Worm (Caenorhabditis elegans): Measurements from ENCODE around the gene copg-1.
A peak's percentile ranks its signal among the peaks of the same experiment; 100 is the strongest.

The copg-1 gene

DNA sequence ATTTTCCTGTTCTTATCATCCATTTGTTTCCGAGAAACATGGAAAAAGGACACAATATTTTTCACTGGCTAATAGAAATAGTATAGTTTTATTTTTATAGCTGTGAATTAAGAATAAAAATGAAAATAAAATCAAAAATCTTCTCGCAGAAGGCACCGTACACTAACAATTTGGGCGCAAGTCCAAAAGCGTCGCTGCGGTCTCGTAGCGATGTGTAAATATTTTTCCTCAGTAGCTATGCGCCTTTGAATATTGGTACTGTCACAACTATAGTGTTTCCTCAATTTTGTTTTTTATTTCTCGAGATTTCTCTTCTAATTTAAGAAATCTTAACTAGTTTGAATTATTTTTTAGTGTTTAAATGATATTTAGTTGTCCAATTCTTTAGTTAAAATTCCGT, 5.3 kb downstream of the copg-1 start (continued):
- TF ChIP-seq ets-4 (GFP tag; optimal IDR thresholded peaks at IDR 0.05) (no peak), dpl-1 (GFP tag; optimal IDR thresholded peaks at IDR 0.05) (no peak), F57A8.1 (GFP tag; optimal IDR thresholded peaks at IDR 0.05) (no peak), bed-2 (GFP tag; IDR thresholded peaks at IDR 0.05) (no peak), bed-1 (GFP tag; IDR thresholded peaks at IDR 0.05) (no peak), rcor-1 (GFP tag; IDR thresholded peaks at IDR 0.05) (no peak), hsf-1 (GFP tag; IDR thresholded peaks at IDR 0.05) (no peak), lsy-27 (tag; optimal IDR thresholded peaks at IDR 0.05; ENCODE audit: borderline replicate concordance, insufficient read depth) (no peak), sdz-38 (tag; optimal IDR thresholded peaks at IDR 0.05) (no peak), madf-10 (tag; optimal IDR thresholded peaks at IDR 0.05) (no peak), gei-17 (GFP tag; optimal IDR thresholded peaks at IDR 0.05) (no peak), sptf-2 (GFP tag; optimal IDR thresholded peaks at IDR 0.05) (no peak), ztf-25 (GFP tag; IDR thresholded peaks at IDR 0.05) (no peak), F49E8.2 (tag; optimal IDR thresholded peaks at IDR 0.05; ENCODE audit: insufficient read depth) (peak; percentile 31), ceh-27 (GFP tag; optimal IDR thresholded peaks at IDR 0.05) (no peak)

DNA sequence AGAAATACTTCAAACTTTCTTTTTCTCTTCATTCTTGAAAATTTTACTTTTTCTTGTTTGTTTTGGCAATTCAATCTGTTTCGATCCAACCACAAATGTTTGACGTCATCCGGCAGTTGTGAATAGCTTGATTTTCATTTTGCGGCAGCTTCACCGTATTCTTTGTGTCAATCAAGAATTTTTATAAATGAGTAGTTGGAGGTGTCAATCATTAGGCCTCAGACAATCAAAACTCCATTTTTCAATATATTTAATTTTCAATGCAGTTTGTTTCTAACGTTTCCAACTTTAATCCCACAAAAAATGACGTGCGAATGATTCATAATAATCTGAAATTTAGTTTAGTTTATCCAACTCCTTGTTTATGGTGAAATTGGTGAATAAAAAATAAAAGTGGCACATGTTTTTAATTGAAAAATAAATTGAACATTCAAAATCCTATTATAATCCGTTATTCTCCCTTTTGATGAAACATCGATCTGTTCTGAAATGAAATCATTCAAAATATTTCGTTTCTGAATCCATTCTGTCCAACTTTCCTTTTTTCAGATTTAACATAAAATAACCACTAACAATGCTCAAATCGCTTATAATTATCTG, 5.8 kb downstream of the copg-1 start, which contains the start of gene ttr-53:
Gene ttr-53, plus strand, starts transcription at position 550 of the 600 bp plus-strand sequence.
- TF ChIP-seq ztf-6 (GFP tag; IDR thresholded peaks at IDR 0.05) (no peak), nhr-80 (tag; optimal IDR thresholded peaks at IDR 0.05) (peak; percentile 6), Y67H2A.10 (GFP tag; conservative IDR thresholded peaks at IDR 0.05) (no peak), attf-5 (GFP tag; optimal IDR thresholded peaks at IDR 0.05) (no peak), hlh-26 (GFP tag; conservative IDR thresholded peaks at IDR 0.05) (no peak), snpc-3.4 (tag; optimal IDR thresholded peaks at IDR 0.05) (no peak), F22D6.2 (tag; optimal IDR thresholded peaks at IDR 0.05) (no peak), let-607 (tag; optimal IDR thresholded peaks at IDR 0.05) (peak; percentile 87 to 90), ceh-79 (tag; optimal IDR thresholded peaks at IDR 0.05) (no peak), ZK185.1 (tag; optimal IDR thresholded peaks at IDR 0.05; ENCODE audit: poor library complexity, severe bottlenecking) (no peak), ztf-25 (GFP tag; IDR thresholded peaks at IDR 0.05) (no peak), efl-1 (GFP tag; optimal IDR thresholded peaks at IDR 0.05) (no peak)

DNA sequence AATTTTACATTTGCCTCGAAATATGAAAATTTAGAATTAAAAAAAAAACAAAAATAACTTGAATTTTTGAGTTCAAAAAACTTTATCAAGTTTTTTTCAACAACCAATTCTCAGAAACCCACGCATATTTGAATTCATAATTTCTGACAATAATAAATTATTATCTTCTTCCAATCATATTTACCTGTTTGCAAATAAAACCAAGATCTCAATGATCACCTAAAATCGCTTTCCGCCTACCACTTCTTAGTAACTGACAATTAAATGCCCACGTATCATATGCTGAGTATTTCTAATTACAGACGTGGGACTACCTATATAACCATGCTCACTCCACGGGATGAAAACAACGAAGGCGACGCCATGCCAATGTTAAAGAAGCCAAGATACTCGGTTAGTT, 10.0 kb downstream of the copg-1 start, which contains the start of gene pps-1:
Gene pps-1, plus strand, starts transcription at position 301 of the 400 bp plus-strand sequence.
- no peak for TF ChIP-seq ztf-25 (GFP tag; IDR thresholded peaks at IDR 0.05)
- no peak for TF ChIP-seq F10E7.11 (tag; optimal IDR thresholded peaks at IDR 0.05)
- no peak for TF ChIP-seq lsy-27 (tag; optimal IDR thresholded peaks at IDR 0.05; ENCODE audit: borderline replicate concordance, insufficient read depth)
- no peak for TF ChIP-seq ceh-27 (GFP tag; optimal IDR thresholded peaks at IDR 0.05)
- TF ChIP-seq pbrm-1 (GFP tag; IDR thresholded peaks at IDR 0.05): no peak
- no peak for TF ChIP-seq snpc-1.1 (tag; optimal IDR thresholded peaks at IDR 0.05; ENCODE audit: insufficient read depth)
- TF ChIP-seq F55B11.4 (tag; optimal IDR thresholded peaks at IDR 0.05; ENCODE audit: borderline replicate concordance, insufficient read depth): no peak
- no peak for TF ChIP-seq madf-8 (GFP tag; conservative IDR thresholded peaks at IDR 0.05)
- no peak for TF ChIP-seq egl-44 (GFP tag; IDR thresholded peaks at IDR 0.05)
- TF ChIP-seq mcd-1 (GFP tag; IDR thresholded peaks at IDR 0.05): no peak

DNA sequence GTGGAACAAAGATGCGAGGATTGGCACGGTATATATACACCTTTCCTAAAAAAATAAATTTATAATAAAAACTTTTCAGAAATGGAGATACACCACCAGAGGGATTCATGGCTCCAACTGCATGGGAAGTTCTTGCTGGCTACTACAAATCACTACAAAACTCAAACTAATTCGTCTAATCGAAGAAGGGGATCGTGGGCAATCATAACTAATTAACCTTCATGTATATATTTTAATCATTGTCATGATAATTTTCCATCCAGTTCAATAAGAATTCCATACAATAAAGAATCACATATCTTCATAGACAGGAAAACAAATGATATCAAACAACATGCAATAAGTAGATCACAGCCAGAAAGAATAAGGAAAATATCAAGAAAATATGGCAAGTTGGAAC, 12.3 kb downstream of the copg-1 start:
- TF ChIP-seq let-526 (GFP tag; IDR thresholded peaks at IDR 0.05) (no peak), him-1 (tag; optimal IDR thresholded peaks at IDR 0.05) (peak; percentile 93), snpc-4 (GFP tag; optimal IDR thresholded peaks at IDR 0.05) (no peak), snpc-4 (tag; optimal IDR thresholded peaks at IDR 0.05) (peak in 1 of 4 experiments; percentile 0), mcd-1 (GFP tag; IDR thresholded peaks at IDR 0.05) (no peak), aptf-3 (GFP tag; IDR thresholded peaks at IDR 0.05) (no peak), athp-1 (tag; optimal IDR thresholded peaks at IDR 0.05) (no peak), attf-5 (GFP tag; optimal IDR thresholded peaks at IDR 0.05) (no peak), lin-35 (GFP tag; optimal IDR thresholded peaks at IDR 0.05) (no peak), nfya-1 (tag; optimal IDR thresholded peaks at IDR 0.05; ENCODE audit: borderline replicate concordance, insufficient read depth) (no peak), rcor-1 (GFP tag; IDR thresholded peaks at IDR 0.05) (no peak), unc-130 (GFP tag; optimal IDR thresholded peaks at IDR 0.05) (no peak), Y53G8AR.9 (GFP tag; conservative IDR thresholded peaks at IDR 0.05) (no peak)
